Fruit fly (Drosophila melanogaster): ENCODE data around the gene Rrp45.

The Rrp45 gene

DNA sequence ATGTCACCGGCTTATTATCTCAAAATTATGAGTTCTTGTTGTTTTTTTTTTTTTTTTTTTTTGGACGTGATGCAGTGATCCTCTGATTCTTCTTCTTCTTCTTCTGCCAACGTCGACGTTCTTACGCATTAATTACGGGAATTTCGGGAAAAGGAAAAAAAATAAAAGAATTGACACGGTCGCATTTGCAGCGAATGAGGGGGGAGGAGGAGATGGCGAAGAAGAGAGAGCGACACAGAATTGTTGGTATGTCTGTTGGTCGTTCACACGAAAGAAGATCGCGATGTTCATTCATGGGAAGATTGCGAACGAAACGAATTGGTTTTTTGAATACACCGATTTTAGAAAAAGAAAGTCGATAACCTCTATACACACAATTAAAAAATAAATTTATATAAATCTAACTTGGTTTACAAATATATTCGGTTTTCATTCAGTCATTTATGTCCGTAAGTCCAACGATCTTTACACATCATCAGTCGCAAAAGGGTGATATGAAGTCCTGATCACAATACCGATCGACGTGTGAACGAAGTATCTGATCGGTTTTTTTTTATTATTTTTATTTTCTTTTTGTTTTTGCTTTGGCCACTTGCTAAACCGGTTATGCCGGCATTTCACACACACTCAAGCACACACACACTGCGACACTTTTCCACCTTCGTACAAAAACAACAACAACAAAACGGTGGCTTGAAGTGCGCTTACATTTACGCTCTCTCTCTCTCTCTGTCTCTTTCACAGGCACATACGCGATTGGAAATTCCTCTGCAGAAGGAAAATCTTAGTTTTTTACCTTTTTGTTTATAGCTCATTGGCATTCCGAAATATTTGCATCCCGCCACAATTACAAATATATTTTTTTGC is 40.1 kb downstream of the Rrp45 start:
- TF ChIP-seq Pif1B (GFP tag; optimal IDR thresholded peaks at IDR 0.05) (peak; percentile 93), CG17806 (tag; optimal IDR thresholded peaks at IDR 0.05) (peak; percentile 82), CG32121 (GFP tag; IDR thresholded peaks at IDR 0.05) (peak; percentile 82), CG8159 (tag; optimal IDR thresholded peaks at IDR 0.05) (peak; percentile 89), EcR (GFP tag; optimal IDR thresholded peaks at IDR 0.05) (peak; percentile 61), fd96Ca (GFP tag; IDR thresholded peaks at IDR 0.05) (peak; percentile 78), D1 (tag; optimal IDR thresholded peaks at IDR 0.05) (peak; percentile 53), CG4496 (GFP tag; IDR thresholded peaks at IDR 0.05) (peak; percentile 87), CG15710 (tag; optimal IDR thresholded peaks at IDR 0.05) (peak; percentile 91), CG14655 (GFP tag; optimal IDR thresholded peaks at IDR 0.05) (peak; percentile 91), CG34367 (tag; optimal IDR thresholded peaks at IDR 0.05) (peak; percentile 92), Pif1A (GFP tag; optimal IDR thresholded peaks at IDR 0.05) (peak; percentile 92), Snoo (tag; optimal IDR thresholded peaks at IDR 0.05) (peak; percentile 89), CG13204 (GFP tag; optimal IDR thresholded peaks at IDR 0.05) (peak; percentile 93), CG8301 (tag; optimal IDR thresholded peaks at IDR 0.05) (peak; percentile 87), gl (tag; optimal IDR thresholded peaks at IDR 0.05) (peak; percentile 89), rn (GFP tag; IDR thresholded peaks at IDR 0.05) (0 out of 2 replicates have a peak, but pooled peaks have one; percentile 16), CG12605 (GFP tag; IDR thresholded peaks at IDR 0.05) (peak; percentile 88), CG10348 (GFP tag; IDR thresholded peaks at IDR 0.05) (no peak), CG9948 (tag; optimal IDR thresholded peaks at IDR 0.05) (peak; percentile 87), Ets98B (GFP tag; IDR thresholded peaks at IDR 0.05) (peak; percentile 85)

dm6 chrX:16749324-16749723 is 41.7 kb downstream of the Rrp45 start:
- no peak for TF ChIP-seq CG4496 (GFP tag; IDR thresholded peaks at IDR 0.05)
- TF ChIP-seq rn (GFP tag; IDR thresholded peaks at IDR 0.05): no peak
- TF ChIP-seq Snoo (tag; optimal IDR thresholded peaks at IDR 0.05): no peak
- TF ChIP-seq D1 (tag; optimal IDR thresholded peaks at IDR 0.05): no peak
- no peak for TF ChIP-seq CG9948 (tag; optimal IDR thresholded peaks at IDR 0.05)
- no peak for TF ChIP-seq CG15710 (tag; optimal IDR thresholded peaks at IDR 0.05)

dm6 chrX:16747467-16747866 is 43.6 kb downstream of the Rrp45 start:
- TF ChIP-seq CG15710 (tag; optimal IDR thresholded peaks at IDR 0.05) (no peak), Ets98B (GFP tag; IDR thresholded peaks at IDR 0.05) (no peak), EcR (GFP tag; optimal IDR thresholded peaks at IDR 0.05) (peak; percentile 11)

dm6 chrX:16746824-16747223 is 44.2 kb downstream of the Rrp45 start:
- TF ChIP-seq CG12605 (GFP tag; IDR thresholded peaks at IDR 0.05) (no peak), Pif1B (GFP tag; optimal IDR thresholded peaks at IDR 0.05) (no peak), CG10348 (GFP tag; IDR thresholded peaks at IDR 0.05) (no peak), Snoo (tag; optimal IDR thresholded peaks at IDR 0.05) (no peak), CG8159 (tag; optimal IDR thresholded peaks at IDR 0.05) (no peak), D1 (tag; optimal IDR thresholded peaks at IDR 0.05) (no peak), CG4496 (GFP tag; IDR thresholded peaks at IDR 0.05) (no peak), rn (GFP tag; IDR thresholded peaks at IDR 0.05) (no peak), CG9948 (tag; optimal IDR thresholded peaks at IDR 0.05) (no peak), Pif1A (GFP tag; optimal IDR thresholded peaks at IDR 0.05) (no peak), EcR (GFP tag; optimal IDR thresholded peaks at IDR 0.05) (no peak), CG32121 (GFP tag; IDR thresholded peaks at IDR 0.05) (no peak)

- TF ChIP-seq CG8301 (tag; optimal IDR thresholded peaks at IDR 0.05) (no peak), CG12605 (GFP tag; IDR thresholded peaks at IDR 0.05) (no peak), CG14655 (GFP tag; optimal IDR thresholded peaks at IDR 0.05) (no peak), D1 (tag; optimal IDR thresholded peaks at IDR 0.05) (no peak), CG9948 (tag; optimal IDR thresholded peaks at IDR 0.05) (no peak), rn (GFP tag; IDR thresholded peaks at IDR 0.05) (no peak), CG8159 (tag; optimal IDR thresholded peaks at IDR 0.05) (no peak), Pif1A (GFP tag; optimal IDR thresholded peaks at IDR 0.05) (no peak), CG13204 (GFP tag; optimal IDR thresholded peaks at IDR 0.05) (no peak), Ets98B (GFP tag; IDR thresholded peaks at IDR 0.05) (no peak), CG10348 (GFP tag; IDR thresholded peaks at IDR 0.05) (no peak), CG32121 (GFP tag; IDR thresholded peaks at IDR 0.05) (no peak), CG17806 (tag; optimal IDR thresholded peaks at IDR 0.05) (no peak), CG15710 (tag; optimal IDR thresholded peaks at IDR 0.05) (no peak), CG4496 (GFP tag; IDR thresholded peaks at IDR 0.05) (no peak)
Observed at dm6 chrX:16745942-16746341, 45.1 kb downstream of the Rrp45 start.

dm6 chrX:16744345-16744744 is 46.7 kb downstream of the Rrp45 start:
- TF ChIP-seq CG8301 (tag; optimal IDR thresholded peaks at IDR 0.05): no peak
- TF ChIP-seq CG34367 (tag; optimal IDR thresholded peaks at IDR 0.05): no peak
- TF ChIP-seq D1 (tag; optimal IDR thresholded peaks at IDR 0.05): no peak
- no peak for TF ChIP-seq Ets98B (GFP tag; IDR thresholded peaks at IDR 0.05)
- TF ChIP-seq CG14655 (GFP tag; optimal IDR thresholded peaks at IDR 0.05): no peak
- TF ChIP-seq rn (GFP tag; IDR thresholded peaks at IDR 0.05): no peak
- no peak for TF ChIP-seq CG17806 (tag; optimal IDR thresholded peaks at IDR 0.05)
- no peak for TF ChIP-seq Snoo (tag; optimal IDR thresholded peaks at IDR 0.05)
- no peak for TF ChIP-seq CG12605 (GFP tag; IDR thresholded peaks at IDR 0.05)
- no peak for TF ChIP-seq CG4496 (GFP tag; IDR thresholded peaks at IDR 0.05)
- no peak for TF ChIP-seq Pif1B (GFP tag; optimal IDR thresholded peaks at IDR 0.05)
- TF ChIP-seq Pif1A (GFP tag; optimal IDR thresholded peaks at IDR 0.05): no peak
- no peak for TF ChIP-seq fd96Ca (GFP tag; IDR thresholded peaks at IDR 0.05)
- TF ChIP-seq CG15710 (tag; optimal IDR thresholded peaks at IDR 0.05): no peak
- no peak for TF ChIP-seq CG32121 (GFP tag; IDR thresholded peaks at IDR 0.05)
- TF ChIP-seq gl (tag; optimal IDR thresholded peaks at IDR 0.05): no peak
- no peak for TF ChIP-seq EcR (GFP tag; optimal IDR thresholded peaks at IDR 0.05)
- no peak for TF ChIP-seq CG8159 (tag; optimal IDR thresholded peaks at IDR 0.05)
- TF ChIP-seq CG9948 (tag; optimal IDR thresholded peaks at IDR 0.05): no peak

Data from whole organism, pupa.